Worm (Caenorhabditis elegans) whole organism, dauer: ENCODE results near the gene arl-5.

Experiments used
- unc-62 ChIP-seq: sonication (generic microtip); optimal IDR thresholded peaks from 2 replicates; lab custom pipeline; 2017; ENCODE audit warnings: missing biosample characterization, missing genetic modification reagents, missing genetic modification characterization

arl-5 gene

DNA sequence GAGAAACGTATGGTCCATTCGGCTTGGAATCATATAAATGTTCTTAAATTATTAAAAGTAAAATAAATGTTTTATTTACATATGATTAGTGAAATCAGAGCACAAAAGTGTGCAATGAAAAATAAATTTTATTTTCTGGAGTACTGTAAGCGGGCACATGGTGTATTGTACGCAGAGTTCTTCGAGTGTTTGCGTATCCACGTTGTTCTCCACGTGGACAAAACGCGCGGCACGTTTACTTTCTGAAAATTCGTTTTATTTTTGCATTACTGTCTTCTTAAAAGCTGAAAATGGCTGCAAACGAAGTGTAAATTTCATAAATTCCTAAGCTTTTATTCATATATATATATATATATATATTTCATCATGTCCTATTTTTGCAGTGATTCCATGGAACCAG is 9.5 kb downstream of the arl-5 start:
- TF ChIP-seq unc-62 (GFP tag; lab: Kevin White, UChicago) = no peak

ce11 chrIII:9834888-9835287 is 11.8 kb downstream of the arl-5 start, which contains the start of gene K11H3.8:
K11H3.8 (plus strand) TSS chrIII:9835188.
- TF ChIP-seq unc-62 (GFP tag; lab: Kevin White, UChicago) = no peak

DNA sequence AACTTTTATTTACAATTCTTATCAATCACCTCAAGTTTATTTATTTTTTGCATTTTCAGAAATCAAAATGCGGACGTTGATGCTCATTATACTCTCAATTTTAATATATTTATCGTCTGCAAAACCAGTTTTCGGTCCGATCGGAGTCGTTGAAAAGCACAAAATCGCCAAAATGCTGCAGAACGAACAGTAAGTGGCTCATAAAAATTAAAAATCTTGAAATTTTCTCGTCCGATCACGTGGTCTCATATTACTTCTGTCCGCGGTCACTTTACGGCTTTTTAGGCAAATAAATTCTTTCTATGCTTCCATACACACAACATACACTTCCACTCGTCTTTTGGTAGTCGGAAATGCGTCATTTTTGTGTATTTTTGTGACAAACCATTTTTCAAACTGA is 20.7 kb downstream of the arl-5 start, which contains the start of gene K11H3.5:
K11H3.5 (plus strand) TSS at position 54 of the 400 bp plus-strand sequence.
- TF ChIP-seq unc-62 (GFP tag; lab: Kevin White, UChicago) = no peak

DNA sequence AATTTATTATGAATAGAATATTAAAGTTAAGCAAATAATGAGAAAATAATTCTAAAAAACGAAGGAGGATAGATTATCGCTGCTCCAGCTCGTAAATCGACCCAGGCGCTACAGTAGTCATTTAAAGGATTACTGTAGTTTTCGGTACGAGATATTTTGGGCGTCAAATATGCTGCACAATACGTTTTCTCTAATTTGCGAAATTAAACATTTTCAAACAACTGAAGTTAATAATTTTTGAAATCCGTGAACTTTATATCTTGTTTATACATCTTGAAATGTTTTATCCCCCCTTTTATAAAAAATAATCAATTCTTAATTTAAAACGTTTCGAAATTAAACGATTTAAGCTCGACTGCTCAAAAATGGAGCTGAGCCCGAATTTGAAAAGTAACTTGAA is 23.1 kb downstream of the arl-5 start, which contains the start of gene K11H3.2:
K11H3.2 (plus strand) TSS at position 301 of the 400 bp plus-strand sequence.
- TF ChIP-seq unc-62 (GFP tag; lab: Kevin White, UChicago) = no peak

ce11 chrIII:9848083-9848482 is 25.0 kb downstream of the arl-5 start, which contains the start of gene mrpl-36:
mrpl-36 (minus strand) TSS chrIII:9848116.
- no peak for TF ChIP-seq unc-62 (GFP tag; lab: Kevin White, UChicago)

- TF ChIP-seq unc-62 (GFP tag; lab: Kevin White, UChicago) = no peak
These were observed 25.6 kb downstream of the arl-5 start for ce11 chrIII:9848603-9849002.

DNA sequence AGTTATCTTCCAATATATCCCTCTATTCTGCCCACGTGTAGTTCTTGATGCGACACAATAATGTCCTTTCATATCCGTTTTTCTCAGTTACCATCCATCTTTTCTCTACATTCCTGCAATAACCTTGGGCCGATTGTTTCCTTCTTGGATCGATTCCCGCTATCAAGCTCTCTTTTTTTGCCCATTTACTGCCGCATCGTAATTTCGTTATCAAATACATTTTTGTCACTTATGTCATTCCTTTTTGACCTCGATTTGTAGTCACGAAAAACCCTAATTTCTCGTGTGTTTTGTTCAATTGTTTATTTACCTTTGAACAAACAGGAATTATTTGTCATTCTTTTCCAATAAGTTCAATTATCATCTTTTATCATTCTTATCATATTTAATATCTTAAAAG is 26.9 kb downstream of the arl-5 start:
- no peak for TF ChIP-seq unc-62 (GFP tag; lab: Kevin White, UChicago)

ce11 chrIII:9850877-9851276 is 27.8 kb downstream of the arl-5 start:
- no peak for TF ChIP-seq unc-62 (GFP tag; lab: Kevin White, UChicago)

- no peak for TF ChIP-seq unc-62 (GFP tag; lab: Kevin White, UChicago)
These were observed 28.5 kb downstream of the arl-5 start, which contains the start of gene K11H3.3 for ce11 chrIII:9851547-9851946. K11H3.3 (plus strand) TSS chrIII:9851854.

- no peak for TF ChIP-seq unc-62 (GFP tag; lab: Kevin White, UChicago)
These were observed 30.9 kb downstream of the arl-5 start for ce11 chrIII:9853667-9854620.

- no peak for TF ChIP-seq unc-62 (GFP tag; lab: Kevin White, UChicago)
These were observed 31.9 kb downstream of the arl-5 start for ce11 chrIII:9854960-9855359.

DNA sequence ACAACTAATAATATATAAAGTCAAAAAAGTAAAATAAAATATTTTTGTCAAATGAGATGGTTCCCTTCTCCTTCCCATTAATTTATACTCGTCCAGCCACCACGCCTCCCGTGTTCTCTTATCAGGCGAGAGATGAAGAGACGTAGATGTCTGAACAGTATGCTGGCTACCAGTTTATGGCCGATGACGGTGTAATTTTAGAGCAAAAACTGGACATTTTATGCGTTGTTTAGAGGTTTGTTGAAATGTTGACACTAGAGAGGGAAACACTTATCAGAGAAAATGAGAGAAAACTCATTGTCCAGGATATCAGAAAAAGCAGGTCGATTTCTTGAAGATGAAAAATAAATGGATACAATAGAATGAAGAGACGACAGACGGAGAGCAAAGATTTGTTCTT is 34.1 kb downstream of the arl-5 start:
- no peak for TF ChIP-seq unc-62 (GFP tag; lab: Kevin White, UChicago)

ce11 chrIII:9858061-9858460 is 35.0 kb downstream of the arl-5 start:
- TF ChIP-seq unc-62 (GFP tag; lab: Kevin White, UChicago) = no peak

- TF ChIP-seq unc-62 (GFP tag; lab: Kevin White, UChicago) = no peak
These were observed 36.2 kb downstream of the arl-5 start, which contains the start of gene gpdh-2 for ce11 chrIII:9859133-9859775. gpdh-2 (minus strand) TSS chrIII:9859183.

- no peak for TF ChIP-seq unc-62 (GFP tag; lab: Kevin White, UChicago)
These were observed 37.2 kb downstream of the arl-5 start, which contains the start of gene twk-48 for ce11 chrIII:9860201-9860780. twk-48 (plus strand) TSS chrIII:9860730.
